Fruit fly (Drosophila melanogaster) whole organism, embryonic: ENCODE data around the gene CG46397.
A peak's percentile ranks its signal among the peaks of the same experiment; 100 is the strongest.

ENCODE experiments used
- BtbVII ChIP-seq: fragments of 200-800 bp; sonication (Bioruptor generic); optimal IDR thresholded peaks from 3 replicates; lab custom pipeline; 2017; ENCODE audit warnings: missing biosample characterization, mild to moderate bottlenecking, missing genetic modification characterization
- CG11085 ChIP-seq: fragments of 200-800 bp; sonication (Bioruptor generic); IDR thresholded peaks from 2 replicates; pipeline ENCODE4 v1.3.6; 2022; ENCODE audit warnings: missing biosample characterization, missing genetic modification characterization
- CG12769 ChIP-seq: fragments of 200-800 bp; sonication (Bioruptor generic); optimal IDR thresholded peaks from 2 replicates; lab custom pipeline; 2019; ENCODE audit warnings: missing biosample characterization, mild to moderate bottlenecking, missing genetic modification characterization, moderate library complexity
- CG14014 ChIP-seq: fragments of 200-800 bp; sonication (Bioruptor generic); IDR thresholded peaks from 2 replicates; pipeline ENCODE4 v1.3.6; 2022; ENCODE audit warnings: missing biosample characterization, missing genetic modification characterization
- CG15269 ChIP-seq: fragments of 200-800 bp; sonication (Bioruptor generic); optimal IDR thresholded peaks from 2 replicates; lab custom pipeline; 2018; ENCODE audit warnings: missing biosample characterization, mild to moderate bottlenecking, missing genetic modification characterization, moderate library complexity
- CG17186 ChIP-seq: fragments of 200-800 bp; sonication (Bioruptor generic); optimal IDR thresholded peaks from 3 replicates; lab custom pipeline; 2017; ENCODE audit warnings: missing biosample characterization, missing genetic modification reagents, missing genetic modification characterization
- CG17361 ChIP-seq: fragments of 200-800 bp; sonication (Bioruptor generic); IDR thresholded peaks from 3 replicates; pipeline ENCODE4 v1.3.6; 2022; ENCODE audit warnings: missing biosample characterization, missing genetic modification characterization
- CG17568 ChIP-seq: fragments of 200-800 bp; sonication (Bioruptor generic); optimal IDR thresholded peaks from 2 replicates; lab custom pipeline; 2018; ENCODE audit warnings: missing biosample characterization, mild to moderate bottlenecking, missing genetic modification characterization, moderate library complexity
- CG17802 ChIP-seq: fragments of 200-800 bp; sonication (Bioruptor generic); optimal IDR thresholded peaks from 2 replicates; lab custom pipeline; 2018; ENCODE audit warnings: missing biosample characterization, mild to moderate bottlenecking, missing genetic modification characterization, moderate library complexity
- CG1832 ChIP-seq: fragments of 200-800 bp; sonication (Bioruptor generic); optimal IDR thresholded peaks from 2 replicates; lab custom pipeline; 2017; ENCODE audit warnings: missing biosample characterization, mild to moderate bottlenecking, missing genetic modification characterization, inconsistent platforms
- CG18476 ChIP-seq: fragments of 200-800 bp; sonication (Bioruptor generic); optimal IDR thresholded peaks from 2 replicates; lab custom pipeline; 2016; ENCODE audit warnings: missing biosample characterization, mild to moderate bottlenecking, missing genetic modification characterization
- CG18619 ChIP-seq: fragments of 200-800 bp; sonication (Bioruptor generic); optimal IDR thresholded peaks from 3 replicates; lab custom pipeline; 2017; ENCODE audit warnings: missing biosample characterization, mild to moderate bottlenecking, missing genetic modification characterization
- CG31224 ChIP-seq: fragments of 200-800 bp; sonication (Bioruptor generic); IDR thresholded peaks from 2 replicates; pipeline ENCODE4 v1.3.6; 2022; ENCODE audit warnings: missing biosample characterization, missing genetic modification characterization
- CG34224 ChIP-seq: fragments of 200-800 bp; sonication (Bioruptor generic); IDR thresholded peaks from 3 replicates; pipeline ENCODE4 v1.3.6; 2022; ENCODE audit warnings: missing biosample characterization, missing genetic modification characterization; ENCODE audit not compliant: partially characterized antibody
- CG3847 ChIP-seq: fragments of 200-800 bp; sonication (Bioruptor generic); IDR thresholded peaks from 2 replicates; pipeline ENCODE4 v1.3.6; 2022; ENCODE audit warnings: missing biosample characterization, missing genetic modification characterization
- CG3995 ChIP-seq: fragments of 200-800 bp; sonication (Bioruptor generic); optimal IDR thresholded peaks from 3 replicates; lab custom pipeline; 2016; ENCODE audit warnings: missing biosample characterization, missing genetic modification characterization
- CG7357 ChIP-seq: fragments of 200-800 bp; sonication (Bioruptor generic); IDR thresholded peaks from 3 replicates; pipeline ENCODE4 v1.3.6; 2022; ENCODE audit warnings: missing biosample characterization, missing genetic modification characterization
- CG8478 ChIP-seq: fragments of >200 bp; optimal IDR thresholded peaks from 2 replicates; lab custom pipeline; 2018
- Chrac-16 ChIP-seq: fragments of 200-800 bp; sonication (Bioruptor generic); optimal IDR thresholded peaks from 3 replicates; lab custom pipeline; 2016; ENCODE audit warnings: missing biosample characterization, missing genetic modification characterization
- Dbx ChIP-seq: fragments of 200-800 bp; sonication (Bioruptor generic); IDR thresholded peaks from 3 replicates; pipeline ENCODE4 v1.3.6; 2022; ENCODE audit warnings: missing biosample characterization, missing genetic modification characterization
- Drgx ChIP-seq: fragments of 200-800 bp; sonication (Bioruptor generic); IDR thresholded peaks from 2 replicates; pipeline ENCODE4 v1.3.6; 2022; ENCODE audit warnings: missing biosample characterization, missing genetic modification characterization
- Fer3 ChIP-seq: fragments of 200-800 bp; sonication (Bioruptor generic); optimal IDR thresholded peaks from 2 replicates; lab custom pipeline; 2018; ENCODE audit warnings: missing biosample characterization, mild to moderate bottlenecking, missing genetic modification characterization, moderate library complexity
- Gsc ChIP-seq: fragments of 200-800 bp; sonication (Bioruptor generic); IDR thresholded peaks from 2 replicates; pipeline ENCODE4 v1.3.6; 2022; ENCODE audit warnings: missing biosample characterization, missing genetic modification characterization
- Hey ChIP-seq: fragments of 200-800 bp; sonication (Bioruptor generic); optimal IDR thresholded peaks from 3 replicates; lab custom pipeline; 2018; ENCODE audit warnings: missing biosample characterization, mild to moderate bottlenecking, missing genetic modification characterization
- HmgZ ChIP-seq: fragments of 200-800 bp; sonication (Bioruptor generic); optimal IDR thresholded peaks from 2 replicates; lab custom pipeline; 2018; ENCODE audit warnings: missing biosample characterization, mild to moderate bottlenecking, missing genetic modification characterization
- Oli ChIP-seq: fragments of 200-800 bp; sonication (Bioruptor generic); optimal IDR thresholded peaks from 2 replicates; lab custom pipeline; 2018; ENCODE audit warnings: missing biosample characterization, mild to moderate bottlenecking, missing genetic modification characterization, moderate library complexity
- Rx ChIP-seq: fragments of 200-800 bp; sonication (Bioruptor generic); IDR thresholded peaks from 2 replicates; pipeline ENCODE4 v1.3.6; 2022; ENCODE audit warnings: missing biosample characterization, missing genetic modification characterization
- Usf ChIP-seq: fragments of 200-800 bp; sonication (Bioruptor generic); optimal IDR thresholded peaks from 2 replicates; lab custom pipeline; 2017; ENCODE audit warnings: missing genotype, missing biosample characterization, missing genetic modification characterization
- az2 ChIP-seq: fragments of 200-800 bp; sonication (Bioruptor generic); optimal IDR thresholded peaks from 3 replicates; lab custom pipeline; 2016; ENCODE audit warnings: missing biosample characterization, missing genetic modification characterization
- btn ChIP-seq: fragments of 200-800 bp; sonication (Bioruptor generic); optimal IDR thresholded peaks from 2 replicates; lab custom pipeline; 2016; ENCODE audit warnings: missing biosample characterization, missing genetic modification characterization
- dan ChIP-seq: fragments of 200-800 bp; sonication (Bioruptor generic); IDR thresholded peaks from 2 replicates; pipeline ENCODE4 v1.3.6; 2022; ENCODE audit warnings: missing biosample characterization, missing genetic modification characterization
- dpn ChIP-seq, 2 experiments: fragments of 200-800 bp; sonication (Bioruptor generic); optimal IDR thresholded peaks; 3 replicates each; lab custom pipeline; 2016; ENCODE audit warnings: missing biosample characterization in 2 of 2, missing genetic modification characterization in 2 of 2
- ewg ChIP-seq: fragments of 200-800 bp; sonication (Bioruptor generic); optimal IDR thresholded peaks from 3 replicates; lab custom pipeline; 2017; ENCODE audit warnings: mild to moderate bottlenecking, missing biosample characterization, missing genetic modification reagents, missing genetic modification characterization
- eyg ChIP-seq: fragments of 200-800 bp; sonication (Bioruptor generic); optimal IDR thresholded peaks from 3 replicates; lab custom pipeline; 2016; ENCODE audit warnings: missing biosample characterization, missing genetic modification characterization
- fd96Cb ChIP-seq: fragments of 200-800 bp; sonication (Bioruptor generic); optimal IDR thresholded peaks from 2 replicates; lab custom pipeline; 2018; ENCODE audit warnings: missing biosample characterization, mild to moderate bottlenecking, missing genetic modification characterization, moderate library complexity
- gcm ChIP-seq: fragments of 200-800 bp; sonication (Bioruptor generic); optimal IDR thresholded peaks from 2 replicates; lab custom pipeline; 2019; ENCODE audit warnings: missing biosample characterization, mild to moderate bottlenecking, missing genetic modification characterization, moderate library complexity
- gro ChIP-seq: fragments of 200-800 bp; sonication (Bioruptor generic); optimal IDR thresholded peaks from 2 replicates; lab custom pipeline; 2016; ENCODE audit warnings: missing biosample characterization, missing genetic modification characterization
- hkb ChIP-seq, 2 experiments: fragments of 200-800 bp in 1 of 2; fragments of >200 bp in 1 of 2; sonication (Bioruptor generic) in 1 of 2; IDR thresholded peaks in 1 of 2; optimal IDR thresholded peaks in 1 of 2; 2 replicates each; pipeline versions ENCODE4 v1.3.6 to Lab custom; 2017 to 2022; ENCODE audit warnings: missing biosample characterization in 1 of 2, missing genetic modification characterization in 1 of 2
- ind ChIP-seq: fragments of 200-800 bp; sonication (Bioruptor generic); optimal IDR thresholded peaks from 3 replicates; lab custom pipeline; 2016; ENCODE audit warnings: missing biosample characterization, missing genetic modification characterization
- lola ChIP-seq, 3 experiments: fragments of >200 bp in 2 of 3; fragments of 200-800 bp in 1 of 3; sonication (Bioruptor generic) in 1 of 3; optimal IDR thresholded peaks; 2 replicates each; lab custom pipeline; 2017 to 2019; ENCODE audit warnings: missing biosample characterization in 3 of 3, missing genetic modification characterization in 3 of 3, mild to moderate bottlenecking in 1 of 3, moderate library complexity in 1 of 3
- lov ChIP-seq, 2 experiments: fragments of 200-800 bp in 1 of 2; fragments of >200 bp in 1 of 2; sonication (Bioruptor generic) in 1 of 2; IDR thresholded peaks in 1 of 2; optimal IDR thresholded peaks in 1 of 2; 2 replicates in 1 of 2; 3 replicates in 1 of 2; pipeline versions ENCODE4 v1.3.6 to Lab custom; 2017 to 2022; ENCODE audit warnings: missing biosample characterization in 1 of 2, missing genetic modification characterization in 1 of 2
- mam ChIP-seq: fragments of 200-800 bp; sonication (Bioruptor generic); optimal IDR thresholded peaks from 3 replicates; lab custom pipeline; 2016; ENCODE audit warnings: missing biosample characterization, missing genetic modification characterization
- nau ChIP-seq: fragments of 200-800 bp; sonication (Bioruptor generic); optimal IDR thresholded peaks from 3 replicates; lab custom pipeline; 2017; ENCODE audit warnings: missing biosample characterization, mild to moderate bottlenecking, missing genetic modification characterization, missing genetic modification reagents
- sug ChIP-seq: fragments of 200-800 bp; optimal IDR thresholded peaks from 2 replicates; lab custom pipeline; 2019; ENCODE audit warnings: missing biosample characterization, mild to moderate bottlenecking, missing genetic modification characterization, moderate library complexity
- toy ChIP-seq: fragments of 200-800 bp; sonication (Bioruptor generic); IDR thresholded peaks from 2 replicates; pipeline ENCODE4 v1.3.6; 2022; ENCODE audit warnings: missing biosample characterization, missing genetic modification characterization
- unc-4 ChIP-seq: fragments of 200-800 bp; sonication (Bioruptor generic); IDR thresholded peaks from 2 replicates; pipeline ENCODE4 v1.3.6; 2022; ENCODE audit warnings: missing biosample characterization, missing genetic modification characterization; ENCODE audit not compliant: partially characterized antibody
- wor ChIP-seq: fragments of 200-800 bp; sonication (Bioruptor generic); IDR thresholded peaks from 2 replicates; pipeline ENCODE4 v1.3.6; 2022; ENCODE audit warnings: missing biosample characterization, missing genetic modification characterization
- z ChIP-seq: fragments of 200-800 bp; sonication (Bioruptor generic); IDR thresholded peaks from 3 replicates; pipeline ENCODE4 v1.3.6; 2022; ENCODE audit warnings: missing biosample characterization, missing genetic modification characterization

Gene CG46397

DNA sequence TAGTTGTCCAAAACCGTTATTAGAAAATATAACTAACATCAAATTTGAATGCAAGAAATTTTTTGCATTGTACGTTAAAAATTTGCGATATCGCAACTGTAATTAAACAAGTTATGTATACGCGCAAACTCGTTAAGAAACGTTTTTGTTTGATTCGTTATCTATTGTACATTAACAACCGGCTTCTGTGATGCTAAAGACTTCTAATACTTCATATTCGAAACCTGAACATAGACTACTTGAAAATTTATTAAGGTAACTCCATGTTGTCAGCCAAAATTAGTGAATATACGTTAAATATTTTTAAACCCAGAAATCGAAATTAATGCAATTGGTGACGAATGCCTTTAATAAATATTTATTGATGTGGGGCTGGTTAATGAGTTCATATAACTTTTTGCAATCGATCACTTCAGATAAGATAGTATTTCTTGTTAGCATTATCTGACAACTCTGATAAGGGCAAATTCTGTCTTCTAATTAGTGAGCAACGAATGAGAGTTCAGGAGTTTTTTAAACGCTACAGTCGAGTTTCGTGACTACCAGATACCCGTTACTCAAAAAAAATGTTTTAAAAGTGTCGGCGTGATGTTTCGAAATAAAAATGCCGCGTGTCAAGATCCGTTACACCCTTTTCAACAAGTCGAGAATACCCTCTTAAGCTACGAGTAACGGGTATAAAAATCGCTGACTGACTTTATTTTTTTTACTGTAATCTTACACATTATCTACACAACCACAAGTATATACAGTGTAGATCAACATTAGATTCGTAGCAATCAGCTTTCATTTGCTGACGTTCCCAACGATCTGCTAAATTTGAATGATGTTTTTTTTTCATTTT is 5.3 kb downstream of the CG46397 start (continued):
- TF ChIP-seq CG17568 (GFP tag; lab: Kevin White, UChicago) (no peak), CG34224 (no peak), mam (GFP tag; lab: Kevin White, UChicago) (peak; percentile 9), Dbx (GFP tag; lab: Robert Waterston, UW) (peak; percentile 41; the same call in 1 of the 3 replicates), CG17802 (tag; lab: Kevin White, UChicago) (no peak), Fer3 (tag; lab: Kevin White, UChicago) (peak; percentile 23), toy (GFP tag; lab: Robert Waterston, UW) (no peak), Oli (tag; lab: Kevin White, UChicago) (peak; percentile 31), sug (tag; lab: Kevin White, UChicago) (peak; percentile 54), CG11085 (GFP tag; lab: Robert Waterston, UW) (peak; percentile 31; the same call in 1 of the 2 replicates), CG1832 (GFP tag; lab: Kevin White, UChicago) (no peak), CG7357 (no peak), hkb (optimal IDR thresholded peaks at IDR 0.05; lab: Kevin White, UChicago) (no peak), hkb (GFP tag; IDR thresholded peaks at IDR 0.05; lab: Robert Waterston, UW) (peak; percentile 66), CG15269 (tag; lab: Kevin White, UChicago) (peak; percentile 39), CG3995 (GFP tag; lab: Kevin White, UChicago) (peak; percentile 10), ind (GFP tag; lab: Kevin White, UChicago) (peak; percentile 35), btn (GFP tag; lab: Kevin White, UChicago) (no peak), lov (optimal IDR thresholded peaks at IDR 0.05; lab: Kevin White, UChicago) (no peak), lov (GFP tag; IDR thresholded peaks at IDR 0.05; lab: Robert Waterston, UW) (no peak; the same call in 2 of the 3 replicates), CG12769 (tag; lab: Kevin White, UChicago) (peak; percentile 56), CG17186 (GFP tag; lab: Kevin White, UChicago) (no peak), nau (peak; percentile 11), dan (GFP tag; lab: Robert Waterston, UW) (no peak), HmgZ (tag; lab: Kevin White, UChicago) (peak; percentile 40), unc-4 (GFP tag; lab: Robert Waterston, UW) (no peak), BtbVII (GFP tag; lab: Kevin White, UChicago) (peak; percentile 11), Hey (tag; lab: Kevin White, UChicago) (no peak), Gsc (no peak), fd96Cb (tag; lab: Kevin White, UChicago) (no peak), Chrac-16 (GFP tag; lab: Kevin White, UChicago) (peak; percentile 55), dpn (GFP tag; optimal IDR thresholded peaks at IDR 0.05; lab: Kevin White, UChicago) (peak; percentile 25 to 69), gcm (GFP tag; lab: Kevin White, UChicago) (no peak), az2 (GFP tag; lab: Kevin White, UChicago) (peak; percentile 15), wor (no peak), CG31224 (GFP tag; lab: Robert Waterston, UW) (0 out of 2 replicates have a peak, but pooled peaks have one; percentile 36), CG18619 (GFP tag; lab: Kevin White, UChicago) (peak; percentile 22), gro (GFP tag; lab: Kevin White, UChicago) (peak; percentile 17), Usf (no peak), lola (GFP tag; optimal IDR thresholded peaks at IDR 0.05; lab: Kevin White, UChicago) (peak in 1 of 3 experiments; percentile 19), CG14014 (peak; percentile 61; the same call in 1 of the 2 replicates), Drgx (GFP tag; lab: Robert Waterston, UW) (peak; percentile 77), z (no peak), CG3847 (GFP tag; lab: Robert Waterston, UW) (peak; percentile 37; the same call in 1 of the 2 replicates), CG17361 (peak; percentile 62; the same call in 2 of the 3 replicates), CG18476 (GFP tag; lab: Kevin White, UChicago) (no peak), ewg (GFP tag; lab: Kevin White, UChicago) (no peak), Rx (GFP tag; lab: Robert Waterston, UW) (0 out of 2 replicates have a peak, but pooled peaks have one; percentile 24), CG8478 (lab: Kevin White, UChicago) (no peak), eyg (GFP tag; lab: Kevin White, UChicago) (no peak)
